Fruit fly (Drosophila melanogaster) whole organism, pupa: ENCODE data around the gene CG15283.

Experiments
- CG17806 ChIP-seq: fragments of 200-800 bp; sonication (Bioruptor generic); optimal IDR thresholded peaks from 2 replicates; lab custom pipeline; 2018; ENCODE audit warnings: missing biosample characterization, mild to moderate bottlenecking, missing genetic modification characterization, moderate library complexity
- Ets98B ChIP-seq: fragments of 200-800 bp; sonication (Bioruptor generic); IDR thresholded peaks from 2 replicates; pipeline ENCODE4 v1.3.6; 2022; ENCODE audit warnings: missing biosample characterization, missing genetic modification characterization
- Snoo ChIP-seq: fragments of 200-800 bp; sonication (Bioruptor generic); optimal IDR thresholded peaks from 3 replicates; lab custom pipeline; 2017; ENCODE audit warnings: missing biosample characterization, mild to moderate bottlenecking, missing genetic modification characterization, inconsistent platforms

- no peak for TF ChIP-seq CG17806 (tag; lab: Kevin White, UChicago)
- TF ChIP-seq Ets98B (GFP tag; lab: Robert Waterston, UW), result no peak
- TF ChIP-seq Snoo, result no peak
Observed at dm6 chr2L:14414291-14414893, 36.3 kb downstream of the CG15283 start.
